Worm (Caenorhabditis elegans): Measurements from ENCODE around the gene acp-3.

Gene acp-3

ce11 chrII:8483793-8484186 is 46.9 kb upstream of the acp-3 start, which contains the start of gene taap-1:
Gene taap-1 (minus strand): TSS chrII:8483871.
- TF ChIP-seq madf-6 (GFP tag; IDR thresholded peaks at IDR 0.05) (0 out of 2 replicates have a peak, but pooled peaks have one; percentile 25), ZK185.1 (tag; optimal IDR thresholded peaks at IDR 0.05; ENCODE audit: poor library complexity, severe bottlenecking) (peak; percentile 11), hmg-1.2 (GFP tag; IDR thresholded peaks at IDR 0.05) (no peak)

ce11 chrII:8483124-8483792 is 46.3 kb upstream of the acp-3 start:
- peak; percentile 24 for TF ChIP-seq nhr-80 (tag; optimal IDR thresholded peaks at IDR 0.05)
- TF ChIP-seq mcd-1 (GFP tag; IDR thresholded peaks at IDR 0.05): peak; percentile 17; the same call in 1 of the 2 replicates
- peak; percentile 61 for TF ChIP-seq ama-1 (optimal IDR thresholded peaks at IDR 0.05)
- no peak for TF ChIP-seq ama-1 (GFP tag; optimal IDR thresholded peaks at IDR 0.05)
- TF ChIP-seq lsl-1 (GFP tag; optimal IDR thresholded peaks at IDR 0.05): peak; percentile 35
- TF ChIP-seq hmg-1.2 (GFP tag; IDR thresholded peaks at IDR 0.05): peak; percentile 55; the same call in 1 of the 2 replicates
- no peak for TF ChIP-seq F33H1.4 (GFP tag; IDR thresholded peaks at IDR 0.05)
- TF ChIP-seq aptf-2 (GFP tag; conservative IDR thresholded peaks at IDR 0.05): no peak
- TF ChIP-seq attf-5 (GFP tag; optimal IDR thresholded peaks at IDR 0.05): peak; percentile 43

- TF ChIP-seq Y56A3A.18 (GFP tag; IDR thresholded peaks at IDR 0.05) (no peak; the same call in 1 of the 2 replicates), hlh-12 (tag; optimal IDR thresholded peaks at IDR 0.05) (no peak), athp-1 (tag; optimal IDR thresholded peaks at IDR 0.05) (no peak), tbx-9 (tag; optimal IDR thresholded peaks at IDR 0.05; ENCODE audit: borderline replicate concordance) (no peak), akir-1 (GFP tag; optimal IDR thresholded peaks at IDR 0.05) (no peak), hsf-1 (GFP tag; IDR thresholded peaks at IDR 0.05) (no peak), mxl-1 (tag; optimal IDR thresholded peaks at IDR 0.05) (no peak), Y67H2A.10 (GFP tag; conservative IDR thresholded peaks at IDR 0.05) (no peak), attf-6 (GFP tag; IDR thresholded peaks at IDR 0.05) (no peak), zfh-2 (GFP tag; conservative IDR thresholded peaks at IDR 0.05) (no peak), gei-17 (GFP tag; optimal IDR thresholded peaks at IDR 0.05) (no peak), rcor-1 (GFP tag; IDR thresholded peaks at IDR 0.05) (no peak), B0035.1 (tag; optimal IDR thresholded peaks at IDR 0.05) (no peak), let-526 (GFP tag; IDR thresholded peaks at IDR 0.05) (no peak), fkh-3 (tag; optimal IDR thresholded peaks at IDR 0.05) (no peak), hrde-1 (tag; optimal IDR thresholded peaks at IDR 0.05; ENCODE audit: borderline replicate concordance) (no peak), attf-5 (GFP tag; optimal IDR thresholded peaks at IDR 0.05) (no peak), attf-3 (GFP tag; conservative IDR thresholded peaks at IDR 0.05) (no peak), xnd-1 (tag; optimal IDR thresholded peaks at IDR 0.05) (no peak), ztf-22 (GFP tag; optimal IDR thresholded peaks at IDR 0.05) (no peak), lin-26 (GFP tag; IDR thresholded peaks at IDR 0.05) (0 out of 2 replicates have a peak, but pooled peaks have one; percentile 8), cebp-1 (GFP tag; IDR thresholded peaks at IDR 0.05) (no peak), cebp-1 (tag; optimal IDR thresholded peaks at IDR 0.05) (no peak), nfya-1 (tag; optimal IDR thresholded peaks at IDR 0.05; ENCODE audit: borderline replicate concordance, insufficient read depth) (no peak), nhr-90 (tag; optimal IDR thresholded peaks at IDR 0.05) (no peak), ama-1 (optimal IDR thresholded peaks at IDR 0.05) (peak; percentile 83), ama-1 (GFP tag; optimal IDR thresholded peaks at IDR 0.05) (no peak), madf-3 (GFP tag; IDR thresholded peaks at IDR 0.05) (no peak), egl-44 (GFP tag; IDR thresholded peaks at IDR 0.05) (no peak), sea-2 (GFP tag; IDR thresholded peaks at IDR 0.05) (no peak), F23B12.7 (tag; optimal IDR thresholded peaks at IDR 0.05; ENCODE audit: insufficient read depth) (no peak), madf-10 (tag; optimal IDR thresholded peaks at IDR 0.05) (no peak), nhr-80 (tag; optimal IDR thresholded peaks at IDR 0.05) (no peak), him-1 (tag; optimal IDR thresholded peaks at IDR 0.05) (no peak), B0261.1 (tag; optimal IDR thresholded peaks at IDR 0.05) (no peak), ZK185.1 (tag; optimal IDR thresholded peaks at IDR 0.05; ENCODE audit: poor library complexity, severe bottlenecking) (no peak), ekl-4 (GFP tag; IDR thresholded peaks at IDR 0.05) (0 out of 2 replicates have a peak, but pooled peaks have one; percentile 40)
These were observed 44.9 kb upstream of the acp-3 start, which contains the start of gene M05D6.5 for ce11 chrII:8481731-8482253. Gene M05D6.5 (minus strand): TSS chrII:8482203.

Data from whole organism, young adult.